Worm (Caenorhabditis elegans): ENCODE results near the gene pink-1.

pink-1 gene

DNA sequence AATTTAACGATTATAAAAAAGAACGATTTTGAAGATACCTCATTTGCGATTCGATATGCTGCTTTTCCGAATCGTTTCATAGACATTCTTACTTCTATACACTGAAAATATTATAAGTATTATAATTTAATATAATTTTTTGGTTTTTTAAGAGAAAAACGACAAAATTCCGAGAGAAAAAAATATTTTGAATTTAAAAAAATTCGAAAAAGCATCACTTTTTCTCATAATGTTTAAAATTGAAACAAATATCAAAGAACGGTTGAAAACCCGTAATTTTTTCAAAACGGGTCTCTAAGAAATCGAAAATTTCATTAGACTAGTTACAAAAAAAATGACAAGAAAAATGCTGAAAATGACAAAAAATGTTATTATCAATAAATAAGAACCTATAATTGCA lies at the start of gene pink-1:
pink-1 (minus strand) TSS at position 101 of the 400 bp plus-strand sequence.
- TF ChIP-seq die-1 (tag; optimal IDR thresholded peaks at IDR 0.05) (no peak), him-1 (tag; optimal IDR thresholded peaks at IDR 0.05) (no peak), dpff-1 (tag; optimal IDR thresholded peaks at IDR 0.05) (no peak), hsf-1 (GFP tag; IDR thresholded peaks at IDR 0.05) (no peak), egl-44 (GFP tag; IDR thresholded peaks at IDR 0.05) (no peak), aptf-2 (GFP tag; conservative IDR thresholded peaks at IDR 0.05) (no peak), ztf-18 (tag; optimal IDR thresholded peaks at IDR 0.05) (no peak), F22D6.2 (tag; optimal IDR thresholded peaks at IDR 0.05) (no peak), hmg-20 (GFP tag; IDR thresholded peaks at IDR 0.05) (no peak), ceh-27 (GFP tag; optimal IDR thresholded peaks at IDR 0.05) (no peak), F33H1.4 (GFP tag; IDR thresholded peaks at IDR 0.05) (no peak), attf-6 (GFP tag; IDR thresholded peaks at IDR 0.05) (no peak), Y56A3A.18 (GFP tag; IDR thresholded peaks at IDR 0.05) (no peak), let-607 (tag; optimal IDR thresholded peaks at IDR 0.05) (no peak), K11D2.4 (GFP tag; IDR thresholded peaks at IDR 0.05) (no peak), F55B11.4 (tag; optimal IDR thresholded peaks at IDR 0.05; ENCODE audit: borderline replicate concordance, insufficient read depth) (no peak), B0019.2 (GFP tag; conservative IDR thresholded peaks at IDR 0.05) (no peak), nhr-27 (tag; optimal IDR thresholded peaks at IDR 0.05) (no peak), tbx-9 (tag; optimal IDR thresholded peaks at IDR 0.05; ENCODE audit: borderline replicate concordance) (no peak), lin-35 (GFP tag; optimal IDR thresholded peaks at IDR 0.05) (no peak)

- TF ChIP-seq lin-54 (GFP tag; optimal IDR thresholded peaks at IDR 0.05) (no peak), ztf-25 (GFP tag; IDR thresholded peaks at IDR 0.05) (no peak), ztf-6 (GFP tag; IDR thresholded peaks at IDR 0.05) (no peak), ceh-91 (GFP tag; IDR thresholded peaks at IDR 0.05) (no peak), akir-1 (GFP tag; optimal IDR thresholded peaks at IDR 0.05) (no peak), nhr-90 (tag; optimal IDR thresholded peaks at IDR 0.05) (no peak), rpc-1 (optimal IDR thresholded peaks at IDR 0.05) (no peak), rpc-1 (tag; optimal IDR thresholded peaks at IDR 0.05) (no peak), tbx-9 (tag; optimal IDR thresholded peaks at IDR 0.05; ENCODE audit: borderline replicate concordance) (no peak), ZK185.1 (tag; optimal IDR thresholded peaks at IDR 0.05; ENCODE audit: poor library complexity, severe bottlenecking) (no peak), B0019.2 (GFP tag; conservative IDR thresholded peaks at IDR 0.05) (no peak), lin-26 (GFP tag; IDR thresholded peaks at IDR 0.05) (no peak)
These were observed 42.1 kb upstream of the pink-1 start, which contains the start of gene F07F6.1 for ce11 chrII:5437586-5437985. Gene F07F6.1 (plus strand): TSS chrII:5437886.

ce11 chrII:5436833-5437232 lies 41.3 kb upstream of the pink-1 start, which contains the start of gene dct-5:
Gene dct-5 (minus strand): TSS chrII:5436933.
- TF ChIP-seq rec-8 (tag; optimal IDR thresholded peaks at IDR 0.05) = no peak
- TF ChIP-seq ama-1 (optimal IDR thresholded peaks at IDR 0.05) = no peak
- no peak for TF ChIP-seq ama-1 (GFP tag; optimal IDR thresholded peaks at IDR 0.05)
- TF ChIP-seq dpff-1 (tag; optimal IDR thresholded peaks at IDR 0.05) = no peak

- no peak for TF ChIP-seq ceh-91 (GFP tag; IDR thresholded peaks at IDR 0.05)
- no peak for TF ChIP-seq dox-1 (GFP tag; IDR thresholded peaks at IDR 0.05)
- TF ChIP-seq attf-5 (GFP tag; optimal IDR thresholded peaks at IDR 0.05) = no peak
- TF ChIP-seq die-1 (tag; optimal IDR thresholded peaks at IDR 0.05) = no peak
- no peak for TF ChIP-seq repo-1 (tag; optimal IDR thresholded peaks at IDR 0.05)
- no peak for TF ChIP-seq let-607 (tag; optimal IDR thresholded peaks at IDR 0.05)
- TF ChIP-seq unc-130 (GFP tag; optimal IDR thresholded peaks at IDR 0.05) = no peak
- TF ChIP-seq F10E7.11 (tag; optimal IDR thresholded peaks at IDR 0.05) = no peak
- TF ChIP-seq K12H6.12 (tag; optimal IDR thresholded peaks at IDR 0.05) = no peak
- TF ChIP-seq lag-1 (GFP tag; IDR thresholded peaks at IDR 0.05) = no peak
- no peak for TF ChIP-seq dpl-1 (GFP tag; optimal IDR thresholded peaks at IDR 0.05)
- TF ChIP-seq T26A5.8 (tag; optimal IDR thresholded peaks at IDR 0.05) = no peak
- TF ChIP-seq B0035.1 (tag; optimal IDR thresholded peaks at IDR 0.05) = no peak
- TF ChIP-seq F22D6.2 (tag; optimal IDR thresholded peaks at IDR 0.05) = no peak
- TF ChIP-seq F33H1.4 (GFP tag; IDR thresholded peaks at IDR 0.05) = no peak
- TF ChIP-seq dpff-1 (tag; optimal IDR thresholded peaks at IDR 0.05) = no peak
- TF ChIP-seq sptf-2 (GFP tag; optimal IDR thresholded peaks at IDR 0.05) = no peak
- no peak for TF ChIP-seq D2030.7 (GFP tag; IDR thresholded peaks at IDR 0.05)
These were observed 37.6 kb upstream of the pink-1 start, which contains the start of gene srx-114 for ce11 chrII:5433069-5433468. Gene srx-114 (minus strand): TSS chrII:5433169.
